Worm (Caenorhabditis elegans) whole organism, young adult: ENCODE results near the gene srh-215.
A peak's percentile ranks its signal among the peaks of the same experiment; 100 is the strongest.

Experiments used
- D2030.7 ChIP-seq: fragments of 200-800 bp; sonication (Bioruptor generic); IDR thresholded peaks from 2 replicates; pipeline ENCODE4 v1.3.6; 2022; ENCODE audit warnings: missing genetic modification reagents, missing genetic modification characterization, missing compliant biosample characterization
- F10E7.11 ChIP-seq: sonication (generic microtip); optimal IDR thresholded peaks from 2 replicates; lab custom pipeline; 2017; ENCODE audit warnings: mild to moderate bottlenecking, missing genetic modification characterization, moderate library complexity, missing compliant biosample characterization
- K12H6.12 ChIP-seq: fragments of 200-800 bp; sonication (Bioruptor generic); optimal IDR thresholded peaks from 2 replicates; lab custom pipeline; 2018; ENCODE audit warnings: mild to moderate bottlenecking, missing genetic modification characterization, missing compliant biosample characterization
- Y53G8AR.9 ChIP-seq: fragments of 200-800 bp; sonication (Bioruptor generic); conservative IDR thresholded peaks from 2 replicates; pipeline ENCODE4 v1.3.6; 2022; ENCODE audit warnings: missing genetic modification reagents, missing genetic modification characterization, missing compliant biosample characterization
- atf-7 ChIP-seq: sonication (generic microtip); optimal IDR thresholded peaks from 2 replicates; lab custom pipeline; 2017; ENCODE audit warnings: mild to moderate bottlenecking, missing genetic modification characterization, missing compliant biosample characterization
- athp-1 ChIP-seq: sonication (generic microtip); optimal IDR thresholded peaks from 2 replicates; lab custom pipeline; 2017; ENCODE audit warnings: mild to moderate bottlenecking, missing genetic modification characterization, missing compliant biosample characterization
- cebp-1 ChIP-seq, 2 experiments: fragments of 200-800 bp in 1 of 2; sonication (Bioruptor generic) in 1 of 2; sonication (generic microtip) in 1 of 2; IDR thresholded peaks in 1 of 2; optimal IDR thresholded peaks in 1 of 2; 2 replicates each; pipeline versions ENCODE4 v1.3.6 to Lab custom; 2017 to 2022; ENCODE audit warnings: missing compliant biosample characterization in 2 of 2, missing genetic modification characterization in 2 of 2, mild to moderate bottlenecking in 1 of 2, missing genetic modification reagents in 1 of 2, moderate library complexity in 1 of 2
- hmg-20 ChIP-seq: fragments of 200-800 bp; sonication (Bioruptor generic); IDR thresholded peaks from 2 replicates; pipeline ENCODE4 v1.3.6; 2022; ENCODE audit warnings: missing genetic modification reagents, missing genetic modification characterization, missing compliant biosample characterization
- lag-1 ChIP-seq: fragments of 200-800 bp; sonication (Bioruptor generic); IDR thresholded peaks from 2 replicates; pipeline ENCODE4 v1.3.6; 2022; ENCODE audit warnings: missing genetic modification reagents, missing genetic modification characterization, missing compliant biosample characterization
- let-607 ChIP-seq, 2 experiments: fragments of 200-800 bp in 1 of 2; sonication (Bioruptor generic) in 1 of 2; sonication (generic microtip) in 1 of 2; optimal IDR thresholded peaks; 2 replicates each; lab custom pipeline; 2016 to 2018; ENCODE audit warnings: mild to moderate bottlenecking in 2 of 2, missing compliant biosample characterization in 2 of 2, missing genetic modification characterization in 2 of 2, moderate library complexity in 2 of 2, missing genotype in 1 of 2
- lin-40 ChIP-seq: sonication (generic microtip); optimal IDR thresholded peaks from 2 replicates; lab custom pipeline; 2016; ENCODE audit warnings: missing genetic modification characterization, mild to moderate bottlenecking, missing compliant biosample characterization, missing genotype, missing genetic modification reagents
- lir-1 ChIP-seq: fragments of 200-800 bp; sonication (Bioruptor generic); conservative IDR thresholded peaks from 2 replicates; pipeline ENCODE4 v1.3.6; 2022; ENCODE audit warnings: missing genetic modification reagents, missing genetic modification characterization, missing compliant biosample characterization
- lsl-1 ChIP-seq: fragments of 200-800 bp; sonication (Bioruptor generic); optimal IDR thresholded peaks from 2 replicates; lab custom pipeline; 2018; ENCODE audit warnings: mild to moderate bottlenecking, missing genetic modification characterization, moderate library complexity, missing compliant biosample characterization
- lsy-27 ChIP-seq: sonication (generic microtip); optimal IDR thresholded peaks from 2 replicates; lab custom pipeline; 2017; ENCODE audit warnings: missing genetic modification characterization, mild to moderate bottlenecking, missing compliant biosample characterization, antibody characterized with exemption, missing genotype, borderline replicate concordance; ENCODE audit not compliant: insufficient read depth
- mcd-1 ChIP-seq: fragments of 200-800 bp; sonication (Bioruptor generic); IDR thresholded peaks from 2 replicates; pipeline ENCODE4 v1.3.6; 2022; ENCODE audit warnings: missing genetic modification reagents, missing genetic modification characterization, missing compliant biosample characterization
- mel-28 ChIP-seq: sonication (generic microtip); optimal IDR thresholded peaks from 2 replicates; lab custom pipeline; 2016; ENCODE audit warnings: borderline replicate concordance, mild to moderate bottlenecking, missing genetic modification characterization, missing compliant biosample characterization
- mxl-1 ChIP-seq: sonication (generic microtip); optimal IDR thresholded peaks from 2 replicates; lab custom pipeline; 2016; ENCODE audit warnings: missing genetic modification characterization, missing compliant biosample characterization
- nfyb-1 ChIP-seq: fragments of 200-800 bp; sonication (Bioruptor generic); IDR thresholded peaks from 2 replicates; pipeline ENCODE4 v1.3.6; 2022; ENCODE audit warnings: missing genetic modification reagents, missing genetic modification characterization, missing compliant biosample characterization
- nhr-179 ChIP-seq: sonication (generic microtip); optimal IDR thresholded peaks from 2 replicates; lab custom pipeline; 2016; ENCODE audit warnings: mild to moderate bottlenecking, missing genetic modification characterization, missing compliant biosample characterization
- pbrm-1 ChIP-seq: fragments of 200-800 bp; sonication (Bioruptor generic); IDR thresholded peaks from 2 replicates; pipeline ENCODE4 v1.3.6; 2022; ENCODE audit warnings: missing genetic modification reagents, missing genetic modification characterization, missing compliant biosample characterization
- sdz-38 ChIP-seq: sonication (generic microtip); optimal IDR thresholded peaks from 2 replicates; lab custom pipeline; 2016; ENCODE audit warnings: missing genotype, missing genetic modification characterization, missing compliant biosample characterization
- snpc-1.3 ChIP-seq: sonication (generic microtip); optimal IDR thresholded peaks from 2 replicates; lab custom pipeline; 2017; ENCODE audit warnings: missing genetic modification characterization, mild to moderate bottlenecking, missing compliant biosample characterization, antibody characterized with exemption, moderate library complexity, missing genotype, missing genetic modification reagents; ENCODE audit not compliant: insufficient read depth
- snpc-4 ChIP-seq, 5 experiments: fragments of 150-350 bp in 1 of 5; sonication (generic microtip) in 4 of 5; optimal IDR thresholded peaks; 2 replicates each; lab custom pipeline; 2014 to 2018; ENCODE audit warnings: missing genetic modification characterization in 5 of 5, missing biosample characterization in 3 of 5, antibody characterized with exemption in 2 of 5, mild to moderate bottlenecking in 2 of 5, missing compliant biosample characterization in 2 of 5, missing genotype in 2 of 5, moderate library complexity in 2 of 5, missing genetic modification reagents in 1 of 5
- unc-62 ChIP-seq: fragments of 150-350 bp; optimal IDR thresholded peaks from 2 replicates; lab custom pipeline; 2014; ENCODE audit warnings: missing biosample characterization, missing genetic modification reagents, missing genetic modification characterization
- xnd-1 ChIP-seq: sonication (generic microtip); optimal IDR thresholded peaks from 2 replicates; lab custom pipeline; 2016; ENCODE audit warnings: missing genotype, missing genetic modification reagents, missing genetic modification characterization, missing compliant biosample characterization
- zfh-2 ChIP-seq: fragments of 200-800 bp; sonication (Bioruptor generic); conservative IDR thresholded peaks from 2 replicates; pipeline ENCODE4 v1.3.6; 2022; ENCODE audit warnings: missing genetic modification reagents, missing genetic modification characterization, missing compliant biosample characterization
- ztf-18 ChIP-seq: sonication (generic microtip); optimal IDR thresholded peaks from 2 replicates; lab custom pipeline; 2016; ENCODE audit warnings: missing genotype, mild to moderate bottlenecking, missing genetic modification characterization, missing compliant biosample characterization
- ztf-25 ChIP-seq: fragments of 200-800 bp; sonication (Bioruptor generic); IDR thresholded peaks from 2 replicates; pipeline ENCODE4 v1.3.6; 2022; ENCODE audit warnings: missing genetic modification reagents, missing genetic modification characterization, missing compliant biosample characterization

srh-215 gene

ce11 chrV:16812371-16812770 is 19.4 kb downstream of the srh-215 start:
- TF ChIP-seq zfh-2 (GFP tag; lab: Robert Waterston, UW) = no peak
- peak; percentile 46; the same call in 1 of the 2 replicates for TF ChIP-seq nfyb-1

ce11 chrV:16811841-16812240 is 20.0 kb downstream of the srh-215 start:
- no peak for TF ChIP-seq lsl-1
- TF ChIP-seq atf-7 (tag; lab: Kevin White, UChicago) = no peak
- no peak for TF ChIP-seq nfyb-1
- no peak for TF ChIP-seq mcd-1 (GFP tag; lab: Robert Waterston, UW)
- no peak for TF ChIP-seq let-607 (tag; optimal IDR thresholded peaks at IDR 0.05; lab: Kevin White, UChicago)
- TF ChIP-seq sdz-38 (tag; lab: Kevin White, UChicago) = no peak
- TF ChIP-seq K12H6.12 (tag; lab: Kevin White, UChicago) = no peak
- no peak for TF ChIP-seq F10E7.11 (tag; lab: Kevin White, UChicago)
- no peak for TF ChIP-seq lag-1 (GFP tag; lab: Robert Waterston, UW)
- no peak for TF ChIP-seq ztf-18 (tag; lab: Kevin White, UChicago)

DNA sequence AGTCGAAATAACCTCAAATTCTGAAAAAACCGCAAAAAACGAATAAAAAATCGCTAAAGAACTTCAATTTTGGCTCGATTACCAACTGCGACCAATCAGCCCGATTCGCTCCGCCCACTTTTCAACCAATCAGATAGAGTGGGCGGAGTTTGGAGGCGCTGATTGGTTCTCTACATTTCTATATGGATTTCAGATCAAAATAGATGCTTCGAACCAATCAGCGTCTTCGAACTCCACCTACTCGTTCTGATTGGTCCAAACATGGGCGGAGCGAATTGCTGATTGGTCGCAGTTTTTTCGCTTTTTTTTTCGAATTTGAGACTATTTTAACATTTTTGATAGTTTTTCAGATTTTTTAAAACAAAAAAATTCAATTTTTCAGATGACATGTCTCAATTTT is 23.7 kb downstream of the srh-215 start:
- TF ChIP-seq mel-28 (tag; lab: Kevin White, UChicago) (no peak), nfyb-1 (peak; percentile 71; the same call in 1 of the 2 replicates)

DNA sequence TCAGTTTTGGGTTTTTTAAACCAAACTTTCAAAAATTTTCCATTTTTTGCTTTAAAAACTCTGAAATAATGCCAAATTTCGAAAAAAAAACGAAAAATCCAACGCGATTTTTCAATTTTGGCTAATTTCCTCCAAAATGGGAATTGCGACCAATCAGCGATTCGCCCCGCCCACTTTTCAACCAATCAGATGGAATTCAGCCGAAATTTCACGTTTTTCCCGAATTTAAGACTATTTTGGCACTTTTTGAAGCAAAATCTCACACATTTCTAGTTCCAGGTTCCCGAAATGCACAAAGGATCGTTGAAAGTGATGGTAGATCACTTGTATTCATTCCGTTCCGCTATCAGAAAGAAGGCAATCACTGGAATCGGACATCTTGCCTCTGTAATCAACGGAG is 27.0 kb downstream of the srh-215 start:
- no peak for TF ChIP-seq pbrm-1 (GFP tag; lab: Robert Waterston, UW)
- TF ChIP-seq unc-62 (GFP tag; lab: Kevin White, UChicago) = no peak
- no peak for TF ChIP-seq ztf-25 (GFP tag; lab: Robert Waterston, UW)
- no peak for TF ChIP-seq athp-1 (tag; lab: Kevin White, UChicago)
- no peak for TF ChIP-seq snpc-1.3 (tag; lab: Kevin White, UChicago)
- no peak for TF ChIP-seq K12H6.12 (tag; lab: Kevin White, UChicago)
- TF ChIP-seq xnd-1 (tag; lab: Kevin White, UChicago) = no peak

DNA sequence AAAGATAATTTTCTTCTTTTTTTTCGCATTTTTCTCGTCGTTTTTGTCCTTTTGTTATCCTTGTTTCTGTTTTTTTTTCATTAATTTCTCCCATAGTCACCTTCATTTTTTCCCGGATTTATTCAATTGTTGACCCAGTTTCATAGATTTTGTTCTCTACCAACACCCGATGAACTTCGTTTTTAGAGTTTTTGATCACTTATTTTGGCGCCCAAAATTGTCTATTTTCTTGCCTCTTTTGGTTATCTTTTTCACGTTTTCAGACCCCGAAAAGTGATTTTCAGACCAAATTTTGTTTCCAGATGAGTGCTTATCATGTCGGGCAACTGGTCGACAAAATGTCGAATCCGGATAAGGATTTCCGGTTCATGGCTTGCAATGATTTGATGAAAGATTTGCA is 29.2 kb downstream of the srh-215 start, which contains the start of gene cand-1:
Gene cand-1 (plus strand): TSS at position 301 of the 400 bp plus-strand sequence.
- TF ChIP-seq nhr-179 (tag; lab: Kevin White, UChicago) (no peak), hmg-20 (GFP tag; lab: Robert Waterston, UW) (no peak), D2030.7 (no peak)

DNA sequence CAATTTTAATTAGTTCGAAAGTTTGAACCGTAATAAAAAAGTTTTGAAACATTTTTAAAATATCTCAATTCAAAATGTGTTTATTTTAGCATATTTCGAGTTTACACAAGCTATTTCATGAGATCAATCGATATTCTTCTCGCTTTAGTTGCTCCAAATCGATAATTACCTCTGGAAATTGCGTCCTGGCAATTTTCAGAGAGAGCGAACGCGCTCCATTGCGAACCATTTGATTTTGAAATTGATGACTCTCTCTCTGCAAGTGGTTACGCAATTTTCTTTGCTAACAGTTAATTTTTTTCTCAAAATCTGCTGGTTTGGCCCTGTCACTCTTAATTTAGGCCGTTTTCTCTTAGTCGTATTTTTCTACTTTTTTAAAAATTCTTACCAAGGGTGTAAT is 31.3 kb downstream of the srh-215 start:
- TF ChIP-seq snpc-4 (GFP tag; optimal IDR thresholded peaks at IDR 0.05; lab: Kevin White, UChicago) (no peak), snpc-4 (tag; optimal IDR thresholded peaks at IDR 0.05; lab: Kevin White, UChicago) (no peak), cebp-1 (GFP tag; IDR thresholded peaks at IDR 0.05; lab: Robert Waterston, UW) (no peak), cebp-1 (tag; optimal IDR thresholded peaks at IDR 0.05; lab: Kevin White, UChicago) (peak; percentile 67), lin-40 (no peak), lir-1 (GFP tag; lab: Robert Waterston, UW) (no peak), lsy-27 (no peak), Y53G8AR.9 (no peak), mcd-1 (GFP tag; lab: Robert Waterston, UW) (no peak), mxl-1 (no peak)
